Worm (Caenorhabditis elegans) whole organism, late embryonic: ENCODE results near the gene C03B1.14.

ENCODE experiments used
- C08G9.2 ChIP-seq: sonication (generic microtip); optimal IDR thresholded peaks from 2 replicates; lab custom pipeline; 2016; ENCODE audit warnings: mild to moderate bottlenecking, missing genetic modification characterization, moderate library complexity, missing compliant biosample characterization
- F13H6.1 ChIP-seq: sonication (generic microtip); optimal IDR thresholded peaks from 2 replicates; lab custom pipeline; 2016; ENCODE audit warnings: missing genetic modification characterization, missing compliant biosample characterization
- ceh-19 ChIP-seq: fragments of 200-800 bp; sonication (Bioruptor generic); optimal IDR thresholded peaks from 2 replicates; lab custom pipeline; 2018; ENCODE audit warnings: mild to moderate bottlenecking, missing genetic modification characterization, missing compliant biosample characterization
- ceh-22 ChIP-seq: sonication (generic microtip); optimal IDR thresholded peaks from 2 replicates; lab custom pipeline; 2017; ENCODE audit warnings: missing biosample characterization, missing genetic modification characterization
- ceh-24 ChIP-seq: sonication (generic microtip); optimal IDR thresholded peaks from 2 replicates; lab custom pipeline; 2016; ENCODE audit warnings: mild to moderate bottlenecking, missing genetic modification characterization, missing compliant biosample characterization
- ceh-30 ChIP-seq: fragments of 150-350 bp; optimal IDR thresholded peaks from 2 replicates; lab custom pipeline; 2014; ENCODE audit warnings: missing biosample characterization, missing genetic modification characterization
- ceh-34 ChIP-seq: sonication (generic microtip); optimal IDR thresholded peaks from 2 replicates; lab custom pipeline; 2016; ENCODE audit warnings: mild to moderate bottlenecking, missing genetic modification characterization, missing compliant biosample characterization
- ceh-48 ChIP-seq: sonication (generic microtip); optimal IDR thresholded peaks from 2 replicates; lab custom pipeline; 2016; ENCODE audit warnings: missing genetic modification characterization, inconsistent platforms, missing compliant biosample characterization
- ceh-9 ChIP-seq: sonication (generic microtip); optimal IDR thresholded peaks from 2 replicates; lab custom pipeline; 2016; ENCODE audit warnings: mild to moderate bottlenecking, missing genetic modification characterization, inconsistent platforms, missing compliant biosample characterization
- che-1 ChIP-seq: sonication (generic microtip); optimal IDR thresholded peaks from 2 replicates; lab custom pipeline; 2016; ENCODE audit warnings: mild to moderate bottlenecking, missing genetic modification characterization, missing compliant biosample characterization
- dve-1 ChIP-seq: sonication (generic microtip); optimal IDR thresholded peaks from 2 replicates; lab custom pipeline; 2017; ENCODE audit warnings: antibody characterized with exemption, mild to moderate bottlenecking, missing genetic modification characterization, missing compliant biosample characterization
- elt-2 ChIP-seq: sonication (generic microtip); optimal IDR thresholded peaks from 2 replicates; lab custom pipeline; 2016; ENCODE audit warnings: missing genetic modification reagents, missing genetic modification characterization, missing compliant biosample characterization
- elt-4 ChIP-seq: sonication (generic microtip); optimal IDR thresholded peaks from 2 replicates; lab custom pipeline; 2016; ENCODE audit warnings: missing genetic modification characterization, missing compliant biosample characterization
- ets-4 ChIP-seq: sonication (generic microtip); optimal IDR thresholded peaks from 2 replicates; lab custom pipeline; 2016; ENCODE audit warnings: missing genetic modification characterization, missing compliant biosample characterization
- fkh-10 ChIP-seq: fragments of 150-350 bp; optimal IDR thresholded peaks from 2 replicates; lab custom pipeline; 2014; ENCODE audit warnings: missing biosample characterization, missing genetic modification reagents, missing genetic modification characterization
- fkh-6 ChIP-seq: sonication (generic microtip); optimal IDR thresholded peaks from 2 replicates; lab custom pipeline; 2016; ENCODE audit warnings: missing genetic modification characterization, missing compliant biosample characterization
- hlh-15 ChIP-seq: sonication (generic microtip); optimal IDR thresholded peaks from 2 replicates; lab custom pipeline; 2016; ENCODE audit warnings: missing genetic modification characterization, missing compliant biosample characterization
- hlh-6 ChIP-seq: sonication (generic microtip); optimal IDR thresholded peaks from 2 replicates; lab custom pipeline; 2016; ENCODE audit warnings: missing genotype, missing genetic modification characterization, missing compliant biosample characterization
- lim-6 ChIP-seq: sonication (generic microtip); optimal IDR thresholded peaks from 2 replicates; lab custom pipeline; 2016; ENCODE audit warnings: missing genetic modification characterization, missing compliant biosample characterization
- lin-11 ChIP-seq: fragments of 200-800 bp; sonication (Bioruptor generic); optimal IDR thresholded peaks from 2 replicates; lab custom pipeline; 2018; ENCODE audit warnings: mild to moderate bottlenecking, missing genetic modification characterization, missing compliant biosample characterization
- nhr-11 ChIP-seq: fragments of 150-350 bp; optimal IDR thresholded peaks from 2 replicates; lab custom pipeline; 2014; ENCODE audit warnings: missing biosample characterization, missing genetic modification characterization
- nhr-232 ChIP-seq: sonication (generic microtip); optimal IDR thresholded peaks from 2 replicates; lab custom pipeline; 2016; ENCODE audit warnings: missing genetic modification characterization, missing compliant biosample characterization
- npax-4 ChIP-seq: sonication (generic microtip); optimal IDR thresholded peaks from 2 replicates; lab custom pipeline; 2016; ENCODE audit warnings: missing genetic modification characterization, missing compliant biosample characterization
- pat-9 ChIP-seq: fragments of 200-800 bp; sonication (Bioruptor generic); optimal IDR thresholded peaks from 2 replicates; lab custom pipeline; 2018; ENCODE audit warnings: mild to moderate bottlenecking, missing genetic modification characterization, moderate library complexity, missing compliant biosample characterization
- pha-4 ChIP-seq: fragments of 150-350 bp; optimal IDR thresholded peaks from 2 replicates; lab custom pipeline; 2018; ENCODE audit warnings: missing biosample characterization, missing genetic modification reagents, missing genetic modification characterization
- pqm-1 ChIP-seq: sonication (generic microtip); optimal IDR thresholded peaks from 2 replicates; lab custom pipeline; 2016; ENCODE audit warnings: missing genetic modification characterization, missing compliant biosample characterization
- rnt-1 ChIP-seq: sonication (generic microtip); optimal IDR thresholded peaks from 2 replicates; lab custom pipeline; 2016; ENCODE audit warnings: missing genetic modification characterization, missing compliant biosample characterization
- sdc-2 ChIP-seq: sonication (generic microtip); optimal IDR thresholded peaks from 2 replicates; lab custom pipeline; 2016; ENCODE audit warnings: missing genotype, missing genetic modification characterization, missing compliant biosample characterization
- sox-4 ChIP-seq: sonication (generic microtip); optimal IDR thresholded peaks from 2 replicates; lab custom pipeline; 2017; ENCODE audit warnings: mild to moderate bottlenecking, missing genetic modification characterization, inconsistent platforms, missing compliant biosample characterization
- tbx-2 ChIP-seq: sonication (generic microtip); optimal IDR thresholded peaks from 2 replicates; lab custom pipeline; 2016; ENCODE audit warnings: missing genetic modification characterization, missing compliant biosample characterization
- tbx-7 ChIP-seq: sonication (generic microtip); optimal IDR thresholded peaks from 2 replicates; lab custom pipeline; 2016; ENCODE audit warnings: missing genotype, missing genetic modification characterization, missing compliant biosample characterization
- unc-42 ChIP-seq: sonication (generic microtip); optimal IDR thresholded peaks from 2 replicates; lab custom pipeline; 2016; ENCODE audit warnings: missing genotype, missing genetic modification characterization, missing compliant biosample characterization

The C03B1.14 gene

ce11 chrX:6337338-6337737 lies 23.2 kb downstream of the C03B1.14 start:
- no peak for TF ChIP-seq ceh-30 (tag; lab: Kevin White, UChicago)
- no peak for TF ChIP-seq nhr-11 (tag; lab: Kevin White, UChicago)
- TF ChIP-seq pqm-1 (tag; lab: Kevin White, UChicago), result no peak
- no peak for TF ChIP-seq rnt-1 (tag; lab: Kevin White, UChicago)
- TF ChIP-seq C08G9.2 (tag; lab: Kevin White, UChicago), result no peak
- TF ChIP-seq ceh-48 (tag; lab: Kevin White, UChicago), result no peak
- no peak for TF ChIP-seq che-1 (tag; lab: Kevin White, UChicago)
- no peak for TF ChIP-seq npax-4 (tag; lab: Kevin White, UChicago)

ce11 chrX:6334602-6335001 lies 26.0 kb downstream of the C03B1.14 start:
- TF ChIP-seq pat-9 (tag; lab: Kevin White, UChicago) (no peak), nhr-11 (tag; lab: Kevin White, UChicago) (no peak), nhr-232 (tag; lab: Kevin White, UChicago) (no peak), pqm-1 (tag; lab: Kevin White, UChicago) (no peak), che-1 (tag; lab: Kevin White, UChicago) (no peak), F13H6.1 (no peak), rnt-1 (tag; lab: Kevin White, UChicago) (no peak), ceh-22 (tag; lab: Kevin White, UChicago) (no peak), sox-4 (tag; lab: Kevin White, UChicago) (no peak), ceh-24 (no peak), lim-6 (tag; lab: Kevin White, UChicago) (no peak), tbx-7 (no peak), ceh-9 (tag; lab: Kevin White, UChicago) (no peak), elt-4 (tag; lab: Kevin White, UChicago) (no peak), pha-4 (tag; lab: Kevin White, UChicago) (no peak), lin-11 (tag; lab: Kevin White, UChicago) (no peak), hlh-15 (tag; lab: Kevin White, UChicago) (no peak)

- no peak for TF ChIP-seq rnt-1 (tag; lab: Kevin White, UChicago)
Measured at ce11 chrX:6333998-6334397, 26.6 kb downstream of the C03B1.14 start, which contains the start of gene col-171. Gene col-171, plus strand, starts transcription at chrX:6334298.

- no peak for TF ChIP-seq rnt-1 (tag; lab: Kevin White, UChicago)
- TF ChIP-seq ceh-19 (GFP tag; lab: Kevin White, UChicago), result no peak
- TF ChIP-seq sdc-2 (tag; lab: Kevin White, UChicago), result no peak
- no peak for TF ChIP-seq npax-4 (tag; lab: Kevin White, UChicago)
- no peak for TF ChIP-seq nhr-11 (tag; lab: Kevin White, UChicago)
- no peak for TF ChIP-seq C08G9.2 (tag; lab: Kevin White, UChicago)
- TF ChIP-seq tbx-7, result no peak
- TF ChIP-seq ceh-30 (tag; lab: Kevin White, UChicago), result no peak
- no peak for TF ChIP-seq fkh-6
- no peak for TF ChIP-seq lim-6 (tag; lab: Kevin White, UChicago)
- TF ChIP-seq pha-4 (tag; lab: Kevin White, UChicago), result no peak
- no peak for TF ChIP-seq elt-2
- TF ChIP-seq fkh-10 (GFP tag; lab: Kevin White, UChicago), result no peak
- TF ChIP-seq ceh-22 (tag; lab: Kevin White, UChicago), result no peak
- TF ChIP-seq ceh-34 (tag; lab: Kevin White, UChicago), result no peak
- TF ChIP-seq dve-1 (tag; lab: Kevin White, UChicago), result no peak
- TF ChIP-seq unc-42 (tag; lab: Kevin White, UChicago), result no peak
Measured at ce11 chrX:6331409-6331808, 29.1 kb downstream of the C03B1.14 start, which contains the start of gene col-170. Gene col-170, plus strand, starts transcription at chrX:6331709.

- no peak for TF ChIP-seq ets-4
- TF ChIP-seq ceh-30 (tag; lab: Kevin White, UChicago), result no peak
- no peak for TF ChIP-seq elt-4 (tag; lab: Kevin White, UChicago)
- no peak for TF ChIP-seq tbx-2 (tag; lab: Kevin White, UChicago)
- TF ChIP-seq hlh-6 (tag; lab: Kevin White, UChicago), result no peak
- TF ChIP-seq sdc-2 (tag; lab: Kevin White, UChicago), result no peak
- TF ChIP-seq ceh-24, result no peak
Measured at ce11 chrX:6328860-6329259, 31.7 kb downstream of the C03B1.14 start, which contains the start of gene col-169. Gene col-169, plus strand, starts transcription at chrX:6329160.
